Worm (Caenorhabditis elegans): Measurements from ENCODE around the gene cnd-1.

Gene cnd-1

ce11 chrIII:5273396-5273857 is 29.0 kb upstream of the cnd-1 start, which contains the start of gene ztf-8 (continued):
- TF ChIP-seq mes-4 (tag; optimal IDR thresholded peaks at IDR 0.05) (no peak), ets-4 (GFP tag; optimal IDR thresholded peaks at IDR 0.05) (no peak), madf-6 (GFP tag; IDR thresholded peaks at IDR 0.05) (peak; percentile 65), rpc-1 (optimal IDR thresholded peaks at IDR 0.05) (no peak), rpc-1 (tag; optimal IDR thresholded peaks at IDR 0.05) (no peak), C06A6.2 (GFP tag; conservative IDR thresholded peaks at IDR 0.05) (no peak), egl-44 (GFP tag; IDR thresholded peaks at IDR 0.05) (no peak), madf-10 (tag; optimal IDR thresholded peaks at IDR 0.05) (no peak)

ce11 chrIII:5269814-5270213 is 25.4 kb upstream of the cnd-1 start, which contains the start of gene ZC395.4:
TSS of gene ZC395.4 (plus strand) at chrIII:5270114.
- no peak for TF ChIP-seq unc-130 (GFP tag; optimal IDR thresholded peaks at IDR 0.05)
- no peak for TF ChIP-seq unc-62 (GFP tag; optimal IDR thresholded peaks at IDR 0.05)
- no peak for TF ChIP-seq sdz-38 (tag; optimal IDR thresholded peaks at IDR 0.05)
- no peak for TF ChIP-seq tlf-1 (GFP tag; optimal IDR thresholded peaks at IDR 0.05)
- no peak for TF ChIP-seq nhr-27 (tag; optimal IDR thresholded peaks at IDR 0.05)
- no peak for TF ChIP-seq lin-54 (GFP tag; optimal IDR thresholded peaks at IDR 0.05)
- no peak for TF ChIP-seq ceh-27 (GFP tag; optimal IDR thresholded peaks at IDR 0.05)
- TF ChIP-seq zim-3 (tag; optimal IDR thresholded peaks at IDR 0.05): no peak
- TF ChIP-seq ztf-25 (GFP tag; IDR thresholded peaks at IDR 0.05): no peak
- TF ChIP-seq nfyb-1 (GFP tag; IDR thresholded peaks at IDR 0.05): no peak
- TF ChIP-seq B0035.1 (tag; optimal IDR thresholded peaks at IDR 0.05): no peak
- TF ChIP-seq attf-3 (GFP tag; conservative IDR thresholded peaks at IDR 0.05): no peak
- no peak for TF ChIP-seq B0261.1 (tag; optimal IDR thresholded peaks at IDR 0.05)
- TF ChIP-seq tbx-9 (tag; optimal IDR thresholded peaks at IDR 0.05; ENCODE audit: borderline replicate concordance): no peak
- no peak for TF ChIP-seq snpc-3.4 (tag; optimal IDR thresholded peaks at IDR 0.05)
- no peak for TF ChIP-seq F10E7.11 (tag; optimal IDR thresholded peaks at IDR 0.05)
- no peak for TF ChIP-seq tbp1 (GFP tag; optimal IDR thresholded peaks at IDR 0.05)

- TF ChIP-seq ztf-22 (GFP tag; optimal IDR thresholded peaks at IDR 0.05) (no peak), ceh-40 (GFP tag; IDR thresholded peaks at IDR 0.05) (no peak), let-607 (tag; optimal IDR thresholded peaks at IDR 0.05) (peak in 1 of 2 experiments; percentile 19), ztf-28 (GFP tag; IDR thresholded peaks at IDR 0.05) (0 out of 2 replicates have a peak, but pooled peaks have one; percentile 0), lin-35 (GFP tag; optimal IDR thresholded peaks at IDR 0.05) (peak in 1 of 3 experiments; percentile 13), rpc-1 (optimal IDR thresholded peaks at IDR 0.05) (no peak), rpc-1 (tag; optimal IDR thresholded peaks at IDR 0.05) (no peak), B0035.1 (tag; optimal IDR thresholded peaks at IDR 0.05) (no peak), tlf-1 (GFP tag; optimal IDR thresholded peaks at IDR 0.05) (no peak)
These were observed 24.0 kb upstream of the cnd-1 start for ce11 chrIII:5268486-5268885.

- TF ChIP-seq dpff-1 (tag; optimal IDR thresholded peaks at IDR 0.05): no peak
- TF ChIP-seq rpc-1 (optimal IDR thresholded peaks at IDR 0.05): no peak
- TF ChIP-seq rpc-1 (tag; optimal IDR thresholded peaks at IDR 0.05): peak; percentile 45
- TF ChIP-seq lin-35 (GFP tag; optimal IDR thresholded peaks at IDR 0.05): peak in 1 of 3 experiments; percentile 31
- no peak for TF ChIP-seq egl-18 (GFP tag; IDR thresholded peaks at IDR 0.05)
- TF ChIP-seq ceh-27 (GFP tag; optimal IDR thresholded peaks at IDR 0.05): peak; percentile 17
- TF ChIP-seq him-1 (tag; optimal IDR thresholded peaks at IDR 0.05): peak; percentile 4
- peak; percentile 17 for TF ChIP-seq nhr-80 (tag; optimal IDR thresholded peaks at IDR 0.05)
These were observed 22.9 kb upstream of the cnd-1 start, which contains the start of gene ZC395.5 for ce11 chrIII:5267217-5267906. TSS of gene ZC395.5 (plus strand) at chrIII:5267848.
